Worm (Caenorhabditis elegans) whole organism, early embryonic: ENCODE results near the gene Y37H2A.11.

Experiments used
- B0310.2 ChIP-seq: sonication (generic microtip); optimal IDR thresholded peaks from 2 replicates; lab custom pipeline; 2016; ENCODE audit warnings: mild to moderate bottlenecking, missing genetic modification characterization, missing compliant biosample characterization
- F13C5.2 ChIP-seq: sonication (generic microtip); optimal IDR thresholded peaks from 2 replicates; lab custom pipeline; 2017; ENCODE audit warnings: mild to moderate bottlenecking, missing genetic modification characterization, inconsistent platforms, missing compliant biosample characterization
- aly-1 ChIP-seq: sonication (generic microtip); optimal IDR thresholded peaks from 2 replicates; lab custom pipeline; 2016; ENCODE audit warnings: missing genetic modification characterization, missing compliant biosample characterization
- ama-1 ChIP-seq: fragments of 150-350 bp; optimal IDR thresholded peaks from 2 replicates; lab custom pipeline; 2014
- ceh-13 ChIP-seq: fragments of 200-800 bp; sonication (Bioruptor generic); optimal IDR thresholded peaks from 2 replicates; lab custom pipeline; 2018; ENCODE audit warnings: mild to moderate bottlenecking, missing genetic modification characterization, missing compliant biosample characterization
- ceh-36 ChIP-seq: sonication (generic microtip); optimal IDR thresholded peaks from 2 replicates; lab custom pipeline; 2016; ENCODE audit warnings: missing genetic modification characterization, inconsistent platforms, missing compliant biosample characterization
- flt-1 ChIP-seq: fragments of 200-800 bp; sonication (Bioruptor generic); IDR thresholded peaks from 2 replicates; pipeline ENCODE4 v1.3.6; 2022; ENCODE audit warnings: missing genetic modification characterization, missing compliant biosample characterization
- hmg-4 ChIP-seq: fragments of 200-800 bp; sonication (Bioruptor generic); optimal IDR thresholded peaks from 2 replicates; lab custom pipeline; 2018; ENCODE audit warnings: mild to moderate bottlenecking, missing genetic modification characterization, missing compliant biosample characterization
- pes-1 ChIP-seq: fragments of 200-800 bp; sonication (Bioruptor generic); IDR thresholded peaks from 2 replicates; pipeline ENCODE4 v1.3.6; 2022; ENCODE audit warnings: missing genetic modification reagents, missing genetic modification characterization, missing compliant biosample characterization
- scrt-1 ChIP-seq: fragments of 200-800 bp; sonication (Bioruptor generic); IDR thresholded peaks from 2 replicates; pipeline ENCODE4 v1.3.6; 2022; ENCODE audit warnings: missing genetic modification characterization, missing compliant biosample characterization
- sea-1 ChIP-seq: fragments of 200-800 bp; sonication (Bioruptor generic); conservative IDR thresholded peaks from 2 replicates; pipeline ENCODE4 v1.3.6; 2022; ENCODE audit warnings: missing genetic modification characterization, missing compliant biosample characterization
- tbx-11 ChIP-seq: fragments of 200-800 bp; sonication (Bioruptor generic); IDR thresholded peaks from 2 replicates; pipeline ENCODE4 v1.3.6; 2022; ENCODE audit warnings: missing genetic modification characterization, missing compliant biosample characterization

DNA sequence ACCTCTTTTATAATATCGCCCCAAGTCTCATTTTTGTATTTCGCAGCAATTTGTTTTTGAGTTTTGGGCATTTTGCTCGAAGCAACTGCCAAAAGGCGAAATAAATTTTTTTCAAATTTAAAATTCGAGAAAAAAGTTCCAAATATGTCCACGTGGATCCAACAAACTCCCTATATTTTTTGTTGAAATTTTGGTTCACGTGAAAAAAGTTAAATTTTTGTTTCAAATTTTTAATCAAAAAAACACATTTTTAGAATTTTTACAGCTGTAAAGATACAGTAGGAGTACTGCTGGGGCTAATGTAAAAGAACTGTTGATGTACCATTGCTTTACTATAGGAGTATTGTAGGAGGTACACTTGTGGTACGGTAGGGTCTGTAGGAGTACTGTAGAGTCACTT lies 25.9 kb downstream of the Y37H2A.11 start, which contains the start of gene C14A6.6:
- TF ChIP-seq ama-1 (lab: Kevin White, UChicago), result no peak
- no peak for TF ChIP-seq ceh-13 (GFP tag; lab: Kevin White, UChicago)
- no peak for TF ChIP-seq B0310.2 (tag; lab: Kevin White, UChicago)
- TF ChIP-seq flt-1, result no peak
- no peak for TF ChIP-seq pes-1 (GFP tag; lab: Robert Waterston, UW)
- no peak for TF ChIP-seq sea-1 (GFP tag; lab: Robert Waterston, UW)
- TF ChIP-seq aly-1, result no peak
- TF ChIP-seq scrt-1, result no peak
- no peak for TF ChIP-seq tbx-11
- TF ChIP-seq F13C5.2, result no peak
- no peak for TF ChIP-seq ceh-36 (tag; lab: Kevin White, UChicago)
- no peak for TF ChIP-seq hmg-4 (GFP tag; lab: Kevin White, UChicago)
